Worm (Caenorhabditis elegans): ENCODE measurements around the gene ipla-3.

Gene ipla-3

DNA sequence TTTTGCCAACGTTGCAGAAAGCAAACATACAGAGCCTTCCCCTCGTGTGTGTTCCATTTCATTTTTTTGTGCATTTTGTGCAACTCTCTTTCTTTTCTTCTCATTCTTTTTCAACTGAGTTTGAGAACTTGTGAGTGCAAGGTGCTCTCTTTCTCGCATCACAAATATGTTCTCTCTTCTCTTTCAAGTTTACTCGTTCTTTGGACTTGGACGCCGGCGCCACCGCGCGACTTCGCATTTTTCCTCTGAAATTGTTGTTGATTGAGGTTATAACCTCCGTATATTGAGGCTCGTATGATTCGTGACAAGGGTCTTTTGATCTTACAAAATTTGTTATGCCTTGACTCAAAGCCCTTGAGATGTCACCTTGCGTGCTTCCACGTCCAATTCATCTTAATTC is 47.7 kb upstream of the ipla-3 start (continued):
- TF ChIP-seq tbp1 (GFP tag; optimal IDR thresholded peaks at IDR 0.05): peak; percentile 40
- TF ChIP-seq nfyb-1 (GFP tag; IDR thresholded peaks at IDR 0.05): peak; percentile 65; the same call in 1 of the 2 replicates

ce11 chrV:20775269-20775668 is 46.2 kb upstream of the ipla-3 start, which contains the start of gene F38A6.4:
F38A6.4 (minus strand) TSS chrV:20775369.
- TF ChIP-seq ztf-3 (GFP tag; optimal IDR thresholded peaks at IDR 0.05) (no peak), zfh-2 (GFP tag; conservative IDR thresholded peaks at IDR 0.05) (no peak), lag-1 (GFP tag; IDR thresholded peaks at IDR 0.05) (no peak)

DNA sequence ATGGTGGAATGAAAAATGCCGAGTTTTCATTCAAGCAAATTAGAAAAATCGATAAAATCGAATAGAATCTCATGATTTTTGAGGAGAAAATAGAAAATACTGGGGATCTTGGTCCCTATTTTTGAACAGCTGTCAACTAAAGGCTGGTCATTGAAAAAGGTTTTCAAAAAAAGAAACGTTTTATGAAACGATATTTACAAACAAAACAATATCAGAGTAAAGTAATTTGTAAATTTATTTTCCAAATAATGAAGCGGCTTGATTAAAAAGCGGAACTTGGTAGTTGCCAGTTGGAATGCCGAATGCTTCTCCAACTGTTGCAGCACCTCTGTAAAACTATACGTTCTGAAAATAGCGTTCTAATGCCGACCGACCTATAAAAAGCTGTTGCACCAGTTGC is 44.6 kb upstream of the ipla-3 start, which contains the start of gene F38A6.5:
Gene F38A6.5 (minus strand): TSS at position 101 of the 400 bp plus-strand sequence.
- no peak for TF ChIP-seq egl-44 (GFP tag; IDR thresholded peaks at IDR 0.05)
- no peak for TF ChIP-seq sdz-38 (tag; optimal IDR thresholded peaks at IDR 0.05)
- TF ChIP-seq lag-1 (GFP tag; IDR thresholded peaks at IDR 0.05): no peak
- no peak for TF ChIP-seq ZK185.1 (tag; optimal IDR thresholded peaks at IDR 0.05; ENCODE audit: poor library complexity, severe bottlenecking)
- TF ChIP-seq somi-1 (GFP tag; optimal IDR thresholded peaks at IDR 0.05): no peak
- TF ChIP-seq sea-2 (GFP tag; IDR thresholded peaks at IDR 0.05): no peak
- no peak for TF ChIP-seq B0019.2 (GFP tag; conservative IDR thresholded peaks at IDR 0.05)
- no peak for TF ChIP-seq gei-17 (GFP tag; optimal IDR thresholded peaks at IDR 0.05)
- no peak for TF ChIP-seq cebp-2 (GFP tag; IDR thresholded peaks at IDR 0.05)
- no peak for TF ChIP-seq cebp-1 (GFP tag; IDR thresholded peaks at IDR 0.05)
- no peak for TF ChIP-seq cebp-1 (tag; optimal IDR thresholded peaks at IDR 0.05)
- no peak for TF ChIP-seq sptf-2 (GFP tag; optimal IDR thresholded peaks at IDR 0.05)
- no peak for TF ChIP-seq snpc-1.3 (tag; optimal IDR thresholded peaks at IDR 0.05; ENCODE audit: insufficient read depth)
- TF ChIP-seq ceh-27 (GFP tag; optimal IDR thresholded peaks at IDR 0.05): no peak
- no peak for TF ChIP-seq let-607 (tag; optimal IDR thresholded peaks at IDR 0.05)
- TF ChIP-seq madf-8 (GFP tag; conservative IDR thresholded peaks at IDR 0.05): no peak
- no peak for TF ChIP-seq akir-1 (GFP tag; optimal IDR thresholded peaks at IDR 0.05)
- no peak for TF ChIP-seq let-526 (GFP tag; IDR thresholded peaks at IDR 0.05)

- TF ChIP-seq cebp-1 (GFP tag; IDR thresholded peaks at IDR 0.05) (no peak), cebp-1 (tag; optimal IDR thresholded peaks at IDR 0.05) (peak; percentile 79), bed-1 (GFP tag; IDR thresholded peaks at IDR 0.05) (no peak), lin-26 (GFP tag; IDR thresholded peaks at IDR 0.05) (no peak)
These were observed 42.6 kb upstream of the ipla-3 start for ce11 chrV:20771702-20772101.

- TF ChIP-seq nhr-80 (tag; optimal IDR thresholded peaks at IDR 0.05): peak; percentile 78
- TF ChIP-seq let-607 (tag; optimal IDR thresholded peaks at IDR 0.05): peak in 1 of 2 experiments; percentile 4
- TF ChIP-seq C06A6.2 (GFP tag; conservative IDR thresholded peaks at IDR 0.05): no peak
- TF ChIP-seq K12H6.12 (tag; optimal IDR thresholded peaks at IDR 0.05): no peak
- no peak for TF ChIP-seq gei-17 (GFP tag; optimal IDR thresholded peaks at IDR 0.05)
- TF ChIP-seq akir-1 (GFP tag; optimal IDR thresholded peaks at IDR 0.05): no peak
- no peak for TF ChIP-seq ceh-40 (GFP tag; IDR thresholded peaks at IDR 0.05)
- no peak for TF ChIP-seq rpc-1 (optimal IDR thresholded peaks at IDR 0.05)
- TF ChIP-seq rpc-1 (tag; optimal IDR thresholded peaks at IDR 0.05): no peak
- no peak for TF ChIP-seq lin-54 (GFP tag; optimal IDR thresholded peaks at IDR 0.05)
- peak; percentile 30 for TF ChIP-seq madf-10 (tag; optimal IDR thresholded peaks at IDR 0.05)
- no peak for TF ChIP-seq T26A5.8 (tag; optimal IDR thresholded peaks at IDR 0.05)
These were observed 41.8 kb upstream of the ipla-3 start for ce11 chrV:20770846-20771245.
